Worm (Caenorhabditis elegans) whole organism, young adult: ENCODE results near the gene rei-2.

ENCODE experiments used
- B0261.1 ChIP-seq: sonication (generic microtip); optimal IDR thresholded peaks from 2 replicates; lab custom pipeline; 2016; ENCODE audit warnings: mild to moderate bottlenecking, missing genetic modification characterization, moderate library complexity, missing compliant biosample characterization
- efl-1 ChIP-seq: fragments of 150-350 bp; optimal IDR thresholded peaks from 2 replicates; lab custom pipeline; 2014; ENCODE audit warnings: missing biosample characterization, missing genetic modification reagents, missing genetic modification characterization
- egl-18 ChIP-seq: fragments of 200-800 bp; sonication (Bioruptor generic); IDR thresholded peaks from 2 replicates; pipeline ENCODE4 v1.3.6; 2022; ENCODE audit warnings: missing genetic modification reagents, missing genetic modification characterization, missing compliant biosample characterization
- lsl-1 ChIP-seq: fragments of 200-800 bp; sonication (Bioruptor generic); optimal IDR thresholded peaks from 2 replicates; lab custom pipeline; 2018; ENCODE audit warnings: mild to moderate bottlenecking, missing genetic modification characterization, moderate library complexity, missing compliant biosample characterization
- mes-4 ChIP-seq: sonication (generic microtip); optimal IDR thresholded peaks from 2 replicates; lab custom pipeline; 2016; ENCODE audit warnings: missing genotype, missing genetic modification characterization, missing compliant biosample characterization
- nhr-120 ChIP-seq: fragments of 200-800 bp; sonication (Bioruptor generic); IDR thresholded peaks from 2 replicates; pipeline ENCODE4 v1.3.6; 2022; ENCODE audit warnings: missing genetic modification characterization, missing compliant biosample characterization
- unc-130 ChIP-seq: sonication (generic microtip); optimal IDR thresholded peaks from 2 replicates; lab custom pipeline; 2016; ENCODE audit warnings: missing genetic modification reagents, missing genetic modification characterization, missing compliant biosample characterization
- unc-62 ChIP-seq: fragments of 150-350 bp; optimal IDR thresholded peaks from 2 replicates; lab custom pipeline; 2014; ENCODE audit warnings: missing biosample characterization, missing genetic modification reagents, missing genetic modification characterization
- zfh-2 ChIP-seq: fragments of 200-800 bp; sonication (Bioruptor generic); conservative IDR thresholded peaks from 2 replicates; pipeline ENCODE4 v1.3.6; 2022; ENCODE audit warnings: missing genetic modification reagents, missing genetic modification characterization, missing compliant biosample characterization
- ztf-22 ChIP-seq: fragments of 200-800 bp; sonication (Bioruptor generic); optimal IDR thresholded peaks from 2 replicates; lab custom pipeline; 2018; ENCODE audit warnings: mild to moderate bottlenecking, missing genetic modification characterization, moderate library complexity, missing compliant biosample characterization
- ztf-26 ChIP-seq: sonication (generic microtip); optimal IDR thresholded peaks from 2 replicates; lab custom pipeline; 2017; ENCODE audit warnings: missing genetic modification characterization, missing compliant biosample characterization

DNA sequence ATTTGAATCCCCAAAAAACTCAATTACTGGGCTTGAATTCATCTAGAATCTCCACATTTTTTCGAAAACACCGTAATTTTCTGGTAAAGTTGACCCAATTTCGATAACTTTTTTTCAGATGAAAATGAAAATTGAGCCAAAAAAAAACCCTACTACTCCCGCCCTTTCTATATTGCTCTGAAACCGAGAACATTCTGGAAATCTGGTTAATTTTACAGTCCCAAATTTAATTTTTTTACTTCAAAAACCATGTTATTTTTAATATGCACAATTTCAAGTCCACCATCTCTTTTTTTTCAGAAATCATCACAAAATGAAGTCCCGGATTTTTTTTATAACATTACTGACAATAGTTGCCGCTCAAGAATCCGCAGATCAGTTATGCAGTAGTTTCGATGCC, 23.7 kb upstream of the rei-2 start, which contains the start of gene C05D9.3:
- TF ChIP-seq unc-62 (GFP tag; lab: Kevin White, UChicago) (no peak), ztf-22 (GFP tag; lab: Kevin White, UChicago) (no peak), nhr-120 (GFP tag; lab: Robert Waterston, UW) (no peak), zfh-2 (GFP tag; lab: Robert Waterston, UW) (no peak), lsl-1 (GFP tag; lab: Kevin White, UChicago) (no peak), efl-1 (GFP tag; lab: Kevin White, UChicago) (no peak), mes-4 (tag; lab: Kevin White, UChicago) (no peak), B0261.1 (tag; lab: Kevin White, UChicago) (no peak), egl-18 (GFP tag; lab: Robert Waterston, UW) (no peak), ztf-26 (no peak), unc-130 (no peak)
